Worm (Caenorhabditis elegans): ENCODE measurements around the gene mrps-22.

The mrps-22 gene

ce11 chrII:10555484-10556075, 26.8 kb upstream of the mrps-22 start (continued):
- TF ChIP-seq unc-130 (GFP tag; optimal IDR thresholded peaks at IDR 0.05): no peak
- no peak for TF ChIP-seq lsl-1 (GFP tag; optimal IDR thresholded peaks at IDR 0.05)
- no peak for TF ChIP-seq bed-2 (GFP tag; IDR thresholded peaks at IDR 0.05)
- no peak for TF ChIP-seq cebp-2 (GFP tag; IDR thresholded peaks at IDR 0.05)
- 0 out of 2 replicates have a peak, but pooled peaks have one; percentile 9 for TF ChIP-seq Y56A3A.18 (GFP tag; IDR thresholded peaks at IDR 0.05)
- TF ChIP-seq K12H6.12 (tag; optimal IDR thresholded peaks at IDR 0.05): peak; percentile 16
- TF ChIP-seq rcor-1 (GFP tag; IDR thresholded peaks at IDR 0.05): no peak
- peak; percentile 16 for TF ChIP-seq unc-62 (GFP tag; optimal IDR thresholded peaks at IDR 0.05)
- TF ChIP-seq D2030.7 (GFP tag; IDR thresholded peaks at IDR 0.05): no peak
- no peak for TF ChIP-seq ceh-79 (tag; optimal IDR thresholded peaks at IDR 0.05)
- TF ChIP-seq lin-40 (tag; optimal IDR thresholded peaks at IDR 0.05): peak; percentile 15
- peak; percentile 65 for TF ChIP-seq ztf-3 (GFP tag; optimal IDR thresholded peaks at IDR 0.05)
- no peak for TF ChIP-seq dpff-1 (tag; optimal IDR thresholded peaks at IDR 0.05)
- TF ChIP-seq athp-1 (tag; optimal IDR thresholded peaks at IDR 0.05): no peak
- TF ChIP-seq nfya-1 (tag; optimal IDR thresholded peaks at IDR 0.05; ENCODE audit: borderline replicate concordance, insufficient read depth): no peak
- TF ChIP-seq ztf-25 (GFP tag; IDR thresholded peaks at IDR 0.05): no peak
- TF ChIP-seq tbx-9 (tag; optimal IDR thresholded peaks at IDR 0.05; ENCODE audit: borderline replicate concordance): no peak
- TF ChIP-seq B0035.1 (tag; optimal IDR thresholded peaks at IDR 0.05): peak; percentile 9
- no peak for TF ChIP-seq mel-28 (tag; optimal IDR thresholded peaks at IDR 0.05; ENCODE audit: borderline replicate concordance)
- TF ChIP-seq xnd-1 (tag; optimal IDR thresholded peaks at IDR 0.05): no peak
- no peak for TF ChIP-seq dpl-1 (GFP tag; optimal IDR thresholded peaks at IDR 0.05)
- no peak for TF ChIP-seq F57A8.1 (GFP tag; optimal IDR thresholded peaks at IDR 0.05)
- no peak for TF ChIP-seq F57C9.4 (tag; optimal IDR thresholded peaks at IDR 0.05)
- TF ChIP-seq lin-26 (GFP tag; IDR thresholded peaks at IDR 0.05): 0 out of 2 replicates have a peak, but pooled peaks have one; percentile 37
- TF ChIP-seq ZK185.1 (tag; optimal IDR thresholded peaks at IDR 0.05; ENCODE audit: poor library complexity, severe bottlenecking): no peak
- no peak for TF ChIP-seq B0261.1 (tag; optimal IDR thresholded peaks at IDR 0.05)
- 0 out of 2 replicates have a peak, but pooled peaks have one; percentile 19 for TF ChIP-seq let-526 (GFP tag; IDR thresholded peaks at IDR 0.05)
- TF ChIP-seq snpc-1.3 (tag; optimal IDR thresholded peaks at IDR 0.05; ENCODE audit: insufficient read depth): no peak
- TF ChIP-seq atf-7 (tag; optimal IDR thresholded peaks at IDR 0.05): peak; percentile 30
- no peak for TF ChIP-seq him-1 (tag; optimal IDR thresholded peaks at IDR 0.05)
- no peak for TF ChIP-seq T26A5.8 (tag; optimal IDR thresholded peaks at IDR 0.05)
- no peak for TF ChIP-seq rec-8 (tag; optimal IDR thresholded peaks at IDR 0.05)
- no peak for TF ChIP-seq Y79H2A.3 (GFP tag; conservative IDR thresholded peaks at IDR 0.05)
- peak; percentile 17; the same call in 1 of the 2 replicates for TF ChIP-seq K11D2.4 (GFP tag; IDR thresholded peaks at IDR 0.05)
- peak; percentile 80 for TF ChIP-seq chd-7 (tag; optimal IDR thresholded peaks at IDR 0.05)
- no peak for TF ChIP-seq sptf-2 (GFP tag; optimal IDR thresholded peaks at IDR 0.05)
- TF ChIP-seq hmg-1.2 (GFP tag; IDR thresholded peaks at IDR 0.05): peak; percentile 52; the same call in 1 of the 2 replicates
- TF ChIP-seq hlh-26 (GFP tag; conservative IDR thresholded peaks at IDR 0.05): no peak
- TF ChIP-seq akir-1 (GFP tag; optimal IDR thresholded peaks at IDR 0.05): no peak
- peak; percentile 64 for TF ChIP-seq hsf-1 (GFP tag; IDR thresholded peaks at IDR 0.05)
- no peak for TF ChIP-seq egl-44 (GFP tag; IDR thresholded peaks at IDR 0.05)
- peak; percentile 66 for TF ChIP-seq zfh-2 (GFP tag; conservative IDR thresholded peaks at IDR 0.05)
- TF ChIP-seq F55B11.4 (tag; optimal IDR thresholded peaks at IDR 0.05; ENCODE audit: borderline replicate concordance, insufficient read depth): no peak
- peak; percentile 55 for TF ChIP-seq nhr-90 (tag; optimal IDR thresholded peaks at IDR 0.05)
- no peak for TF ChIP-seq nhr-120 (GFP tag; IDR thresholded peaks at IDR 0.05)
- peak; percentile 73 for TF ChIP-seq B0336.3 (GFP tag; IDR thresholded peaks at IDR 0.05)
- TF ChIP-seq mes-4 (tag; optimal IDR thresholded peaks at IDR 0.05): no peak
- peak; percentile 31 for TF ChIP-seq somi-1 (GFP tag; optimal IDR thresholded peaks at IDR 0.05)

All from whole organism, young adult.